Worm (Caenorhabditis elegans): ENCODE results near the gene dro-1.

Gene dro-1

DNA sequence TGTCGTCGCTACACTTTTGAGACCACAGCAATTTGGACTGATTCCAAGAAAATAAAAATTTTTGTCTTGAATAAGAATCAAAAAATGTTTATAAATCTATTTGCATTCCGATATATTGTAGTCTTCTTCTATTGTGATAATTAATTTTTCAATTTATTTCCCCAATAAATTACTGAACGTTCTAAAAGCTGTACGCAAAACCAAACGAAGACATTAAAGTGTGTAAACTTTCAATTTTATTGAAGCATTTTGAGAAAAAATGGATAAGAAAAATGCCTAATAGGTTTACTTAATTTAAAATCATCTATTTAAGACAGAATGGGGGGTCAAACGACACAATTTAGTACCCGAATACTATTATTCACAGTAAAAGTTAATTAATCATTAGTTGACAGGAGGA, 39.9 kb upstream of the dro-1 start:
- TF ChIP-seq daf-8 (GFP tag; IDR thresholded peaks at IDR 0.05) (no peak), mxl-3 (GFP tag; optimal IDR thresholded peaks at IDR 0.05) (no peak), lin-38 (GFP tag; IDR thresholded peaks at IDR 0.05) (peak; percentile 42), nhr-10 (tag; optimal IDR thresholded peaks at IDR 0.05) (no peak), unc-130 (GFP tag; optimal IDR thresholded peaks at IDR 0.05) (peak; percentile 5)

DNA sequence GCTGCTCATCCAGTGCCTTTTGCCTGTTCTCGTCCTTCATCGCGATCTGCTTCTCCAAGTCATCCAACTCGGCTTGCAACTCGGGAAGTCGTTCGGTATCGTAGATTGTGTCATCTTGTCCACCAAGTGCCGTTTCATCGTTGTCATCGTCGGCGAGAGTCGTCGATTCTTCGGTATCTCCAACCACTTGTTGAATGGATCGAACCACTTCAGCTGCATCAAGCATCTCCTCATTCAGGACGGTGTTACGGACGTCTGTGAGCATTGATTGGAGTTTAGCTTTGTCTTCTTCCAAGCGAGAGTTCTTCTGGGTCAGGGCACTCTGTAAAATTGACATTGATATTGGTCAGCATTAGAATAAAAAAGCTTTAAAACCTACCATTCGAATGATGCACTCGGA, 36.9 kb upstream of the dro-1 start:
- TF ChIP-seq aha-1 (tag): peak; percentile 90
- no peak for TF ChIP-seq Y75B8A.6 (GFP tag; IDR thresholded peaks at IDR 0.05)

DNA sequence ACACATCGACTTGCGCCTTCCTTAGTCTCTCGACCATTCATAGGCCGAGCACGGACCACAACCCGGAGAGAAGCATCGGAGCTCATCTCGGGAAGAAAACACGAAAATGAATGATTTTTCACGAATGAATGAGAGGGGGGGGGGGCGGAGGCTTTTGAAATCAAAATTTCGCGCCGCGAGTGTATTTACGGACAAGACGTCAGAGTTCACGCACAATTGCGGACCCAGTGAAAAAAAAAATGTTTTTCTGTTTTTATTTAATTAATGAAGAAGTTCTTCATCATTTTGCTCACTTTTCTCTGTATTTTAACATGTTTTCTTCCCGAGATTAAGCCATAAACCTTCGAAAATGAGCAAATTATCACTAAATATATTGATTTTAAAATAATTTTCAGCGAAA, 35.4 kb upstream of the dro-1 start, which contains the start of the genes klp-19 and slc-36.1:
TSS of gene klp-19 (minus strand) at position 153 of the 400 bp plus-strand sequence.
TSS of gene slc-36.1 (plus strand) at position 396 of the 400 bp plus-strand sequence.
- TF ChIP-seq ceh-44 (GFP tag; IDR thresholded peaks at IDR 0.05) (no peak), aha-1 (tag) (peak; percentile 17), php-3 (GFP tag; IDR thresholded peaks at IDR 0.05) (no peak), hmg-1.1 (GFP tag; IDR thresholded peaks at IDR 0.05) (0 out of 2 replicates have a peak, but pooled peaks have one; percentile 35), mep-1 (tag; optimal IDR thresholded peaks at IDR 0.05) (peak; percentile 8), dpl-1 (GFP tag; optimal IDR thresholded peaks at IDR 0.05) (peak; percentile 80), dve-1 (tag; optimal IDR thresholded peaks at IDR 0.05; ENCODE audit: insufficient read depth) (peak; percentile 20), mdl-1 (tag; optimal IDR thresholded peaks at IDR 0.05) (no peak), ceh-62 (tag; optimal IDR thresholded peaks at IDR 0.05) (no peak), rbr-2 (tag; optimal IDR thresholded peaks at IDR 0.05) (peak; percentile 26), hlh-11 (tag; optimal IDR thresholded peaks at IDR 0.05) (no peak), daf-12 (tag; optimal IDR thresholded peaks at IDR 0.05) (no peak), mdt-29 (GFP tag; IDR thresholded peaks at IDR 0.05) (no peak), daf-16 (GFP tag; optimal IDR thresholded peaks at IDR 0.05) (no peak), daf-16 (tag; optimal IDR thresholded peaks at IDR 0.05) (peak; percentile 15), nhr-11 (tag; optimal IDR thresholded peaks at IDR 0.05) (no peak), mes-2 (tag; optimal IDR thresholded peaks at IDR 0.05; ENCODE audit: poor library complexity, severe bottlenecking) (peak; percentile 67), lsy-2 (tag; optimal IDR thresholded peaks at IDR 0.05) (peak in 1 of 2 experiments; percentile 53), tag-97 (GFP tag; IDR thresholded peaks at IDR 0.05) (no peak), lin-38 (GFP tag; IDR thresholded peaks at IDR 0.05) (peak; percentile 67), pha-4 (GFP tag; IDR thresholded peaks at IDR 0.05) (no peak), pha-4 (tag; optimal IDR thresholded peaks at IDR 0.05) (peak; percentile 0), arid-1 (GFP tag; conservative IDR thresholded peaks at IDR 0.05) (0 out of 2 replicates have a peak, but pooled peaks have one; percentile 32)

DNA sequence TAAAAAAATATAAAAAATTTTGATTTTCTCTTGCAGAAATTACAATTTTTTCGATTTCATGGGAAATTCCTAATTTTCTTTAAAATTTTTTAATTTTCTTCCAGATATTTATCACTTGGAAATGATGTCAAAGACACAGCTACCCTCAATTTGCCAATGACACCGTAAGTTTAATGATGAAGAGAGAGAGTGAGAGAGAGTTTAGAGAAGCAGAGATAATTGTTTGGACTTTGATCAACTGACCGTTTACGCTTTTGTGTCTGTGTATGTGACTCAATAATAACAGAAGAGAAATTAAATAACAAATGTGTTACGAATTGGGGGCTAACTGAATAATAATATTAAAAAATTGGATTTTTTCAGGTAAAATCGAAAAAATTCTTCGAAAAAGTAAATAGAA, 31.9 kb upstream of the dro-1 start:
- peak; percentile 67 for TF ChIP-seq nhr-77 (tag; optimal IDR thresholded peaks at IDR 0.05)
- no peak for TF ChIP-seq aly-2 (tag; optimal IDR thresholded peaks at IDR 0.05)
- peak; percentile 69 for TF ChIP-seq hlh-30 (tag; optimal IDR thresholded peaks at IDR 0.05; ENCODE audit: insufficient read depth)
- TF ChIP-seq nhr-28 (tag; optimal IDR thresholded peaks at IDR 0.05): peak; percentile 40
- TF ChIP-seq lsy-2 (tag; optimal IDR thresholded peaks at IDR 0.05): peak in 1 of 2 experiments; percentile 30
- no peak for TF ChIP-seq daf-16 (GFP tag; optimal IDR thresholded peaks at IDR 0.05)
- TF ChIP-seq daf-16 (tag; optimal IDR thresholded peaks at IDR 0.05): peak; percentile 83
- no peak for TF ChIP-seq cey-2 (tag; optimal IDR thresholded peaks at IDR 0.05; ENCODE audit: borderline replicate concordance, insufficient read depth)
- TF ChIP-seq ZK546.5 (tag; optimal IDR thresholded peaks at IDR 0.05): no peak
- peak; percentile 66 for TF ChIP-seq dve-1 (tag; optimal IDR thresholded peaks at IDR 0.05; ENCODE audit: insufficient read depth)
- peak; percentile 6 for TF ChIP-seq mep-1 (tag; optimal IDR thresholded peaks at IDR 0.05)

DNA sequence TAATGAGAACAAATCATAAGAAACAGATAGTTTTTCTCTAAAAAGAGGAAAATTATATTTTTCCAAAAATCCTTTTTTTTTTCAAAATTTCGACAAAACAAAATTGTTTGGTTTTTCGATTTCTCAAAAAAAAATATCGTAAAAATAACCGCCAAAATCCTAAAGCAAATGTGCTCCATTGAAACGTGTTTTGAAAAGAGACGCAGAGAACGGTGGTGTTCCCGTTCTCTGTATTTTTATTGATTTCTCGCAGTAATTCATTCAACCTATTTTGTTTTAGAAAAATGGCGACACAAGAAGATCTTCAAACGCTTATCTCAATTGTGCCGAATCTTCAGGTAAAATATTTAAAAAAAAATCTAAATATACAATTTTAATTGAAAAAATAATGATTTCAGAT, 28.7 kb upstream of the dro-1 start, which contains the start of gene Y43F4B.10:
TSS of gene Y43F4B.10 (plus strand) at position 281 of the 400 bp plus-strand sequence.
- TF ChIP-seq gei-8 (GFP tag; optimal IDR thresholded peaks at IDR 0.05) (no peak), nhr-28 (tag; optimal IDR thresholded peaks at IDR 0.05) (peak; percentile 11), lin-38 (GFP tag; IDR thresholded peaks at IDR 0.05) (peak; percentile 65), zfp-3 (GFP tag; conservative IDR thresholded peaks at IDR 0.05) (no peak), dpl-1 (GFP tag; optimal IDR thresholded peaks at IDR 0.05) (peak; percentile 54), mxl-2 (GFP tag; conservative IDR thresholded peaks at IDR 0.05) (no peak), nhr-10 (tag; optimal IDR thresholded peaks at IDR 0.05) (no peak), nhr-6 (tag; optimal IDR thresholded peaks at IDR 0.05) (no peak), lsy-2 (tag; optimal IDR thresholded peaks at IDR 0.05) (peak in 1 of 2 experiments; percentile 55), dmd-8 (GFP tag; IDR thresholded peaks at IDR 0.05) (no peak), nhr-41 (GFP tag; IDR thresholded peaks at IDR 0.05) (no peak), daf-12 (tag; optimal IDR thresholded peaks at IDR 0.05) (no peak), nhr-48 (tag; optimal IDR thresholded peaks at IDR 0.05) (no peak), T20F7.1 (GFP tag; optimal IDR thresholded peaks at IDR 0.05) (no peak), snpc-4 (tag; optimal IDR thresholded peaks at IDR 0.05) (no peak), nhr-237 (tag; optimal IDR thresholded peaks at IDR 0.05) (no peak), ztf-7 (tag; optimal IDR thresholded peaks at IDR 0.05) (no peak)

All from whole organism, L4 larva.